Worm (Caenorhabditis elegans): Measurements from ENCODE around the gene fat-4.
A peak's percentile ranks its signal among the peaks of the same experiment; 100 is the strongest.

Gene fat-4

DNA sequence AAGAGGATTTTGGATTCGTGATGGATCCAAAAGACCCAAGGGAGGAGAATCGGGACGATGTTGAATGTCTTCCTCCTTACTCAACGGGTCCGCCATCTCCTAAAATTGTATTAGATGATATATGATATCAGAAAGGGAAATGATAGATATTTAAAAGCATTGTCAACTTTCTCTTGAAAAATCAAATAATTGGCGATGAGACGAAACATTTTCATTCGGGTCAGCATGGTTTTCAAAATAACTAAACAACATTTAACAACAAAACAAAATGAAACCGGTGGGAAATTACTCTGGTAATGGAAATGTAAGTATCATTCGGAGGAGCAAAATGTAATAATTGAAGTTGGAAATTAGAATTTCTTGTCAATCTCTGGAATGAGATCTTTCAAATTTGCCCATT lies 2.7 kb upstream of the fat-4 start, which contains the start of gene pis-1:
pis-1 (minus strand) TSS at position 101 of the 400 bp plus-strand sequence.
- no peak for TF ChIP-seq unc-39 (tag; optimal IDR thresholded peaks at IDR 0.05)
- TF ChIP-seq R02D3.7 (tag; optimal IDR thresholded peaks at IDR 0.05) = no peak
- TF ChIP-seq skn-1 (tag; optimal IDR thresholded peaks at IDR 0.05) = no peak
- TF ChIP-seq egl-5 (tag; optimal IDR thresholded peaks at IDR 0.05) = no peak
- no peak for TF ChIP-seq ZK546.5 (tag; optimal IDR thresholded peaks at IDR 0.05)
- TF ChIP-seq nhr-11 (tag; optimal IDR thresholded peaks at IDR 0.05) = no peak
- TF ChIP-seq eor-1 (tag; optimal IDR thresholded peaks at IDR 0.05) = no peak
- no peak for TF ChIP-seq elt-2 (tag; optimal IDR thresholded peaks at IDR 0.05)
- no peak for TF ChIP-seq nhr-43 (tag; optimal IDR thresholded peaks at IDR 0.05; ENCODE audit: poor library complexity, severe bottlenecking)
- no peak for TF ChIP-seq fos-1 (tag; optimal IDR thresholded peaks at IDR 0.05)
- TF ChIP-seq mdl-1 (tag; optimal IDR thresholded peaks at IDR 0.05) = no peak
- TF ChIP-seq ceh-9 (tag; optimal IDR thresholded peaks at IDR 0.05) = no peak
- TF ChIP-seq ceh-28 (tag; optimal IDR thresholded peaks at IDR 0.05) = no peak

DNA sequence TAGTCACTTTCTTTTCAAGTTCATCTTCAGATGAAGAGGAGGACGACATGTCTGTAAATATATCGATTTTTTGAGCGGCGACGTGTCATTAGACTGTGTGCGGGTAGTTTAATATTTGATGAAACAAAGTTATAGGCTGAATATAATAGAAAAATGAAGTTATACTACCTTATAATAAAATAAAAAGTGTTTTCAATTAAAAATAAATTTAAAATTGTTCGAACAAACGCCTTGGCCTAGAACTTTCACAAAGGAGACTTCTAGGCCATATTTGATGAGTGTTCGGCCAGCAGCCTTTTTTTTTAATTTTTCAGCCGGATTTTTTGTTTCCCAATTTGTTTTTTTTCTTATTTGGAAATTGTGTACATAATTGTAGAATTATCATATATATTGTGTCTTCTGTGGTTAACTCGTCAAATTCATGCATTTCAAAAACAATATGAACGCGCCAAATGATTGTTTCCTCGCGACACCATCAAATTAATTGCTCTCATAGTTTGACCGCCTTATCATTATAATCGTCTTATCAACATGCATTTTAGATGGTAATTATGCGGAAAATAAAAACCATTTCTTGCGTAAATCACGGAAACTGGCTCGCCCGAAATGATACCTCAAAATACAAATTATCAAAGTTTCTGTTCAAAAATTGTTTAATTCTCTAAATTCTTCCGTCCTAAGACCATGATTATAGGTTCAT lies 1.8 kb upstream of the fat-4 start, which contains the start of gene T13F2.2:
T13F2.2 (minus strand) TSS at position 51 of the 700 bp plus-strand sequence.
- TF ChIP-seq pqm-1 (tag; optimal IDR thresholded peaks at IDR 0.05) (peak; percentile 59), nhr-43 (tag; optimal IDR thresholded peaks at IDR 0.05; ENCODE audit: poor library complexity, severe bottlenecking) (peak; percentile 2), nhr-237 (tag; optimal IDR thresholded peaks at IDR 0.05) (no peak), elt-2 (tag; optimal IDR thresholded peaks at IDR 0.05) (peak; percentile 69), zag-1 (tag; optimal IDR thresholded peaks at IDR 0.05) (no peak), lin-15B (tag; optimal IDR thresholded peaks at IDR 0.05) (peak; percentile 20)

- TF ChIP-seq aly-2 (tag; optimal IDR thresholded peaks at IDR 0.05) (no peak), elt-2 (tag; optimal IDR thresholded peaks at IDR 0.05) (peak; percentile 23), ztf-11 (tag; optimal IDR thresholded peaks at IDR 0.05) (no peak), pha-4 (tag; optimal IDR thresholded peaks at IDR 0.05) (no peak), eor-1 (tag; optimal IDR thresholded peaks at IDR 0.05) (no peak)
Observed at ce11 chrIV:9798307-9798706, 922 bp upstream of the fat-4 start.

DNA sequence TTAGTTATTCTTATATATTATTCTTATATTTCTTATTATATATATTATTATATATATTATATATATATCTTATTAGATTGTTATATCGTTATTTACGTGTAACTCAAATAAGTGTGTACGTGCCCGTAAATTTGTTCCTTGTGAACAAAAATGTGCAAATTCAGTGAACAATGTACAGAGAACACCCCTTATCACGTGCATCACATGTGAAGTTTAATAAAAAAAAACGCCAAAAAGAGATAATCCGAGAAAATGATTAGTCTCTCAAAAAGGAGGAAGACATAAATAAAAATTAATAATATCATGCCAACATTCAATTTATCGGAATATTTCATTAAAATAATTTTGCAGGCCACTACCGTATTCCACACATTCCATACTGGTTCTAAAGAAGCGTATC lies 435 bp downstream of the fat-4 start:
- TF ChIP-seq pqm-1 (tag; optimal IDR thresholded peaks at IDR 0.05) = peak; percentile 32
- no peak for TF ChIP-seq lin-15B (tag; optimal IDR thresholded peaks at IDR 0.05)
- no peak for TF ChIP-seq nhr-43 (tag; optimal IDR thresholded peaks at IDR 0.05; ENCODE audit: poor library complexity, severe bottlenecking)
- TF ChIP-seq ceh-82 (tag; optimal IDR thresholded peaks at IDR 0.05) = no peak
- no peak for TF ChIP-seq zag-1 (tag; optimal IDR thresholded peaks at IDR 0.05)
- no peak for TF ChIP-seq daf-12 (tag; optimal IDR thresholded peaks at IDR 0.05)
- TF ChIP-seq elt-2 (tag; optimal IDR thresholded peaks at IDR 0.05) = peak; percentile 72
- no peak for TF ChIP-seq mdl-1 (tag; optimal IDR thresholded peaks at IDR 0.05)
- no peak for TF ChIP-seq mml-1 (tag; optimal IDR thresholded peaks at IDR 0.05)
- no peak for TF ChIP-seq jun-1 (tag; optimal IDR thresholded peaks at IDR 0.05)
- no peak for TF ChIP-seq tbx-2 (tag; optimal IDR thresholded peaks at IDR 0.05)
- no peak for TF ChIP-seq sea-2 (GFP tag; optimal IDR thresholded peaks at IDR 0.05)
- peak; percentile 61 for TF ChIP-seq pha-4 (tag; optimal IDR thresholded peaks at IDR 0.05)
- TF ChIP-seq nhr-28 (tag; optimal IDR thresholded peaks at IDR 0.05) = no peak
- TF ChIP-seq nfya-1 (tag; optimal IDR thresholded peaks at IDR 0.05; ENCODE audit: insufficient read depth) = no peak
- TF ChIP-seq ztf-4 (tag; optimal IDR thresholded peaks at IDR 0.05) = no peak
- no peak for TF ChIP-seq nhr-11 (tag; optimal IDR thresholded peaks at IDR 0.05)

ce11 chrIV:9801418-9801817 lies 2.2 kb downstream of the fat-4 start:
- peak; percentile 82 for TF ChIP-seq jun-1 (tag; optimal IDR thresholded peaks at IDR 0.05)
- TF ChIP-seq pqm-1 (tag; optimal IDR thresholded peaks at IDR 0.05) = peak; percentile 99
- TF ChIP-seq ceh-28 (tag; optimal IDR thresholded peaks at IDR 0.05) = no peak
- no peak for TF ChIP-seq R02D3.7 (tag; optimal IDR thresholded peaks at IDR 0.05)
- no peak for TF ChIP-seq daf-12 (tag; optimal IDR thresholded peaks at IDR 0.05)
- TF ChIP-seq nhr-237 (tag; optimal IDR thresholded peaks at IDR 0.05) = no peak
- no peak for TF ChIP-seq nhr-12 (tag; optimal IDR thresholded peaks at IDR 0.05)
- peak; percentile 56 for TF ChIP-seq ama-1 (optimal IDR thresholded peaks at IDR 0.05)
- TF ChIP-seq pha-4 (tag; optimal IDR thresholded peaks at IDR 0.05) = peak; percentile 66
- TF ChIP-seq zag-1 (tag; optimal IDR thresholded peaks at IDR 0.05) = no peak
- no peak for TF ChIP-seq ceh-82 (tag; optimal IDR thresholded peaks at IDR 0.05)
- TF ChIP-seq tbx-2 (tag; optimal IDR thresholded peaks at IDR 0.05) = no peak
- peak; percentile 98 for TF ChIP-seq elt-2 (tag; optimal IDR thresholded peaks at IDR 0.05)
- no peak for TF ChIP-seq nhr-25 (tag; optimal IDR thresholded peaks at IDR 0.05)
- TF ChIP-seq nhr-76 (tag; optimal IDR thresholded peaks at IDR 0.05) = no peak
- TF ChIP-seq mdl-1 (tag; optimal IDR thresholded peaks at IDR 0.05) = no peak
- TF ChIP-seq nhr-43 (tag; optimal IDR thresholded peaks at IDR 0.05; ENCODE audit: poor library complexity, severe bottlenecking) = no peak
